Worm (Caenorhabditis elegans): ENCODE measurements around the gene C07E3.4.
A peak's percentile ranks its signal among the peaks of the same experiment; 100 is the strongest.

- TF ChIP-seq elt-3 (tag; optimal IDR thresholded peaks at IDR 0.05) (peak in 2 of 6 experiments; percentile 38 to 42), nhr-19 (GFP tag; conservative IDR thresholded peaks at IDR 0.05) (peak; percentile 37), ces-1 (GFP tag; optimal IDR thresholded peaks at IDR 0.05) (no peak), fkh-4 (tag; optimal IDR thresholded peaks at IDR 0.05; ENCODE audit: borderline replicate concordance) (no peak)
These were observed 24.2 kb downstream of the C07E3.4 start, which contains the start of gene ztf-27 for ce11 chrII:10384680-10385383.

Measured in whole organism, L1 larva.